Worm (Caenorhabditis elegans) whole organism, L2 larva: Measurements from ENCODE around the gene R03D7.15.
A peak's percentile ranks its signal among the peaks of the same experiment; 100 is the strongest.

Experiments
- C34F6.9 ChIP-seq: fragments of 150-350 bp; optimal IDR thresholded peaks from 2 replicates; lab custom pipeline; 2014; ENCODE audit warnings: missing biosample characterization, missing genetic modification characterization
- F13H6.1 ChIP-seq: sonication (generic microtip); optimal IDR thresholded peaks from 2 replicates; lab custom pipeline; 2016; ENCODE audit warnings: missing genetic modification characterization, missing compliant biosample characterization
- R02D3.7 ChIP-seq: fragments of 150-350 bp; optimal IDR thresholded peaks from 2 replicates; lab custom pipeline; 2014; ENCODE audit warnings: missing biosample characterization, missing genetic modification characterization
- blmp-1 ChIP-seq: sonication (generic microtip); optimal IDR thresholded peaks from 2 replicates; lab custom pipeline; 2017; ENCODE audit warnings: missing genetic modification characterization, mild to moderate bottlenecking, missing compliant biosample characterization, antibody characterized with exemption, moderate library complexity; ENCODE audit not compliant: insufficient read depth
- crh-2 ChIP-seq: sonication (generic microtip); optimal IDR thresholded peaks from 2 replicates; lab custom pipeline; 2017; ENCODE audit warnings: missing biosample characterization, missing genetic modification characterization
- dmd-4 ChIP-seq: sonication (generic microtip); optimal IDR thresholded peaks from 2 replicates; lab custom pipeline; 2017; ENCODE audit warnings: missing biosample characterization, missing genetic modification characterization
- elt-3 ChIP-seq: sonication (generic microtip); optimal IDR thresholded peaks from 2 replicates; lab custom pipeline; 2017; ENCODE audit warnings: missing biosample characterization, missing genetic modification characterization
- fos-1 ChIP-seq: fragments of 150-350 bp; optimal IDR thresholded peaks from 2 replicates; lab custom pipeline; 2014; ENCODE audit warnings: missing biosample characterization, missing genetic modification characterization
- lin-11 ChIP-seq: fragments of 150-350 bp; sonication (generic microtip); optimal IDR thresholded peaks from 2 replicates; lab custom pipeline; 2014; ENCODE audit warnings: missing biosample characterization, missing genetic modification characterization, inconsistent platforms, mixed read lengths
- lin-13 ChIP-seq: fragments of 150-350 bp; optimal IDR thresholded peaks from 2 replicates; lab custom pipeline; 2014; ENCODE audit warnings: missing biosample characterization, missing genetic modification reagents, missing genetic modification characterization
- lin-39 ChIP-seq: fragments of 150-350 bp; optimal IDR thresholded peaks from 2 replicates; lab custom pipeline; 2014; ENCODE audit warnings: missing biosample characterization, missing genetic modification reagents, missing genetic modification characterization
- lsy-2 ChIP-seq, 2 experiments: fragments of 150-350 bp in 1 of 2; sonication (generic microtip) in 1 of 2; optimal IDR thresholded peaks; 2 replicates each; lab custom pipeline; 2014 to 2017; ENCODE audit warnings: missing biosample characterization in 2 of 2, missing genetic modification characterization in 2 of 2
- mab-5 ChIP-seq: fragments of 150-350 bp; optimal IDR thresholded peaks from 2 replicates; lab custom pipeline; 2014; ENCODE audit warnings: missing biosample characterization, missing genetic modification characterization
- nhr-10 ChIP-seq: sonication (generic microtip); optimal IDR thresholded peaks from 2 replicates; lab custom pipeline; 2017; ENCODE audit warnings: missing biosample characterization, missing genetic modification characterization
- nhr-12 ChIP-seq: fragments of 150-350 bp; optimal IDR thresholded peaks from 2 replicates; lab custom pipeline; 2014; ENCODE audit warnings: missing biosample characterization, missing genetic modification characterization
- nhr-129 ChIP-seq: fragments of 150-350 bp; optimal IDR thresholded peaks from 2 replicates; lab custom pipeline; 2014; ENCODE audit warnings: missing biosample characterization, missing genetic modification characterization
- nhr-23 ChIP-seq: fragments of 150-350 bp; optimal IDR thresholded peaks from 2 replicates; lab custom pipeline; 2014; ENCODE audit warnings: missing biosample characterization, missing genetic modification reagents, missing genetic modification characterization
- nhr-6 ChIP-seq: fragments of 150-350 bp; optimal IDR thresholded peaks from 2 replicates; lab custom pipeline; 2014; ENCODE audit warnings: missing biosample characterization, missing genetic modification characterization
- nhr-77 ChIP-seq: fragments of 150-350 bp; optimal IDR thresholded peaks from 2 replicates; lab custom pipeline; 2014; ENCODE audit warnings: missing biosample characterization, missing genetic modification characterization
- sem-4 ChIP-seq: fragments of 150-350 bp; optimal IDR thresholded peaks from 2 replicates; lab custom pipeline; 2014; ENCODE audit warnings: missing biosample characterization, missing genetic modification reagents, missing genetic modification characterization
- skn-1 ChIP-seq: sonication (generic microtip); optimal IDR thresholded peaks from 2 replicates; lab custom pipeline; 2017; ENCODE audit warnings: missing biosample characterization, missing genetic modification characterization
- sma-9 ChIP-seq, 2 experiments: fragments of 150-350 bp in 1 of 2; sonication (generic microtip) in 1 of 2; optimal IDR thresholded peaks; 2 replicates each; lab custom pipeline; 2014 to 2016; ENCODE audit warnings: missing genetic modification characterization in 2 of 2, mild to moderate bottlenecking in 1 of 2, missing biosample characterization in 1 of 2, missing compliant biosample characterization in 1 of 2, missing genetic modification reagents in 1 of 2, moderate library complexity in 1 of 2
- unc-55 ChIP-seq: fragments of 150-350 bp; sonication (generic microtip); optimal IDR thresholded peaks from 3 replicates; lab custom pipeline; 2014; ENCODE audit warnings: missing biosample characterization, missing genetic modification reagents, missing genetic modification characterization
- unc-62 ChIP-seq: fragments of 150-350 bp; optimal IDR thresholded peaks from 2 replicates; lab custom pipeline; 2014; ENCODE audit warnings: missing biosample characterization, missing genetic modification reagents, missing genetic modification characterization
- ztf-11 ChIP-seq: sonication (generic microtip); optimal IDR thresholded peaks from 2 replicates; lab custom pipeline; 2017; ENCODE audit warnings: missing biosample characterization, missing genetic modification characterization
- ztf-4 ChIP-seq: fragments of 150-350 bp; optimal IDR thresholded peaks from 2 replicates; lab custom pipeline; 2014; ENCODE audit warnings: missing biosample characterization, missing genetic modification characterization

R03D7.15 gene

ce11 chrII:10989180-10989579, 47.2 kb downstream of the R03D7.15 start:
- TF ChIP-seq nhr-10 (tag; lab: Kevin White, UChicago) (no peak), elt-3 (tag; lab: Kevin White, UChicago) (no peak), lin-39 (no peak), unc-55 (GFP tag; lab: Kevin White, UChicago) (no peak), unc-62 (GFP tag; lab: Kevin White, UChicago) (no peak), dmd-4 (no peak), nhr-129 (no peak), F13H6.1 (tag; lab: Kevin White, UChicago) (no peak)

- no peak for TF ChIP-seq lin-13
- no peak for TF ChIP-seq nhr-77 (tag; lab: Kevin White, UChicago)
- no peak for TF ChIP-seq mab-5 (tag; lab: Kevin White, UChicago)
- no peak for TF ChIP-seq skn-1 (tag; lab: Kevin White, UChicago)
- peak in 1 of 2 experiments; percentile 13 for TF ChIP-seq lsy-2 (tag; optimal IDR thresholded peaks at IDR 0.05; lab: Kevin White, UChicago)
- TF ChIP-seq crh-2 (tag; lab: Kevin White, UChicago) = peak; percentile 4
- TF ChIP-seq blmp-1 (tag; lab: Kevin White, UChicago) = no peak
- peak; percentile 25 for TF ChIP-seq nhr-129
- TF ChIP-seq C34F6.9 (tag; lab: Kevin White, UChicago) = peak; percentile 13
- peak; percentile 21 for TF ChIP-seq sem-4
- TF ChIP-seq sma-9 (GFP tag; optimal IDR thresholded peaks at IDR 0.05; lab: Kevin White, UChicago) = peak; percentile 23
- no peak for TF ChIP-seq sma-9 (tag; optimal IDR thresholded peaks at IDR 0.05; lab: Kevin White, UChicago)
- TF ChIP-seq nhr-23 (tag; lab: Kevin White, UChicago) = no peak
- no peak for TF ChIP-seq lin-11 (tag; lab: Kevin White, UChicago)
- TF ChIP-seq ztf-11 (tag; lab: Kevin White, UChicago) = no peak
- TF ChIP-seq nhr-6 (tag; lab: Kevin White, UChicago) = no peak
- TF ChIP-seq nhr-12 = no peak
- no peak for TF ChIP-seq elt-3 (tag; lab: Kevin White, UChicago)
- no peak for TF ChIP-seq ztf-4 (tag; lab: Kevin White, UChicago)
- TF ChIP-seq fos-1 (tag; lab: Kevin White, UChicago) = no peak
- no peak for TF ChIP-seq R02D3.7
These were observed 48.6 kb downstream of the R03D7.15 start for ce11 chrII:10990592-10990991.
